Fruit fly (Drosophila melanogaster): Measurements from ENCODE around the gene Cyp28d1.
A peak's percentile ranks its signal among the peaks of the same experiment; 100 is the strongest.

The Cyp28d1 gene

dm6 chr2L:5251150-5251549, 40.9 kb downstream of the Cyp28d1 start:
- no peak for TF ChIP-seq CG8359 (GFP tag; optimal IDR thresholded peaks at IDR 0.05; ENCODE audit: borderline replicate concordance)
- TF ChIP-seq ERR (GFP tag; optimal IDR thresholded peaks at IDR 0.05), result no peak
- no peak for TF ChIP-seq sd (tag; optimal IDR thresholded peaks at IDR 0.05)
- no peak for TF ChIP-seq CG12104 (GFP tag; optimal IDR thresholded peaks at IDR 0.05)
- no peak for TF ChIP-seq Awh (GFP tag; IDR thresholded peaks at IDR 0.05)
- no peak for TF ChIP-seq Taf1 (GFP tag; IDR thresholded peaks at IDR 0.05)

DNA sequence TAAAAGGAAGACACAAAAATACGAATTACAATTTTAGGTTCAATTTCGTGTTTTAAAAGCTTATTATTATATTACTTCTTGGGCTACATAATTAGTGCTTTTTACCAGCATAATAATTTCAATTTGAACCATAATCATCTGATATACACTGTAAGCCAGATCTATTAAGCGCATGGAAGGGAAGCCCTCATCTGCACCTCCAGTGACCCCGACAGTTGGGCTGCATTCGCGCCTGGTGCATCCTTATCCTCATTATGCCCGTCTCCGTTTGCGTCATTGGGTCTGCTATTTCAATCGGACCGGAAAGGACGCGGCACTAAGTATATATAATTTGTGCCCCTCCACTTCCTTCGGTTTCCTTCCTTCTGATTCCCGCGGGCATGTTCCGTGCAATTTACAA, 41.5 kb downstream of the Cyp28d1 start:
- TF ChIP-seq Med (GFP tag) (peak; percentile 54), ssp (GFP tag; IDR thresholded peaks at IDR 0.05) (no peak)

DNA sequence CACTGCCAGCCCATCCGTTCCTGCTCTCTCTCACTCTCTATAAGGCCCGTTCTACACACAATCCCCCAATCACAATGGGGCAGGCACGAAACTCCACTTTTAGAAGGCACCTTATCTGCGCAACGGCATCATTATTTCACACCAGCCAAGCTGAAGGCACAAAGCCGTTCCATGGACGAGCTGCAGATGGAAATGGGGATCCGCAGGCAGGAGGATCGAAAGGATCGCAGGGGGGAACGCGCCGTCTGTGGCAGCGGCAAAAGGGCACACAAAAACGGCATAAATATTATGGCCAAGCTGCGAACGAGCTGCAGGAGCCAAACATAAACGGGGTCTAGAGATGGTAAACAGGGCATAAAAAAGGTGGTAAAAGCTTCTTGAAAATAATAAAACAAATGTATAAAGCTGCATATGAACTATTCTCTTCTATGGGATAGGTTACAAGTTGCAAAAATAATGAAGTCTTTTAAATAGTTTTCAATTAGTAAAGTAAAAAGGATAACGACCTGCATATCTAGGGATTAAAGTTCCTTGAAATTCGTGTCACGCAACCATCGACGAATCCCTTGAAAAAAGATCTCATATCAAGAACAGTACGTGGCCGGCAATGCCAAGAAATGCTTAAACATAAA, 42.3 kb downstream of the Cyp28d1 start:
- TF ChIP-seq lbe (GFP tag; optimal IDR thresholded peaks at IDR 0.05), result peak; percentile 66
- TF ChIP-seq CG8388 (GFP tag; optimal IDR thresholded peaks at IDR 0.05), result no peak
- no peak for TF ChIP-seq aop (GFP tag; IDR thresholded peaks at IDR 0.05)
- no peak for TF ChIP-seq ATbp (GFP tag; optimal IDR thresholded peaks at IDR 0.05)
- no peak for TF ChIP-seq sisA (GFP tag; IDR thresholded peaks at IDR 0.05)
- no peak for TF ChIP-seq Spps (tag; optimal IDR thresholded peaks at IDR 0.05)
- no peak for TF ChIP-seq cg (GFP tag; optimal IDR thresholded peaks at IDR 0.05)
- TF ChIP-seq bsh (GFP tag; optimal IDR thresholded peaks at IDR 0.05), result peak in 1 of 2 experiments; percentile 35
- TF ChIP-seq CG4730 (GFP tag; IDR thresholded peaks at IDR 0.05), result no peak
- no peak for TF ChIP-seq CG7372 (GFP tag; IDR thresholded peaks at IDR 0.05)
- no peak for TF ChIP-seq bbx (GFP tag; IDR thresholded peaks at IDR 0.05; ENCODE audit: partially characterized antibody)
- no peak for TF ChIP-seq CG9932 (GFP tag; IDR thresholded peaks at IDR 0.05)
- TF ChIP-seq CG17361 (GFP tag; IDR thresholded peaks at IDR 0.05), result no peak
- TF ChIP-seq CG12219 (GFP tag; optimal IDR thresholded peaks at IDR 0.05), result no peak
- no peak for TF ChIP-seq CG14710 (tag; optimal IDR thresholded peaks at IDR 0.05)
- no peak for TF ChIP-seq tin (GFP tag; optimal IDR thresholded peaks at IDR 0.05)
- no peak for TF ChIP-seq CG4282 (GFP tag; optimal IDR thresholded peaks at IDR 0.05)
- no peak for TF ChIP-seq CG7839 (tag; optimal IDR thresholded peaks at IDR 0.05)
- peak; percentile 30 for TF ChIP-seq nom (GFP tag; optimal IDR thresholded peaks at IDR 0.05)
- TF ChIP-seq CG9437 (GFP tag; optimal IDR thresholded peaks at IDR 0.05), result no peak
- peak; percentile 27 for TF ChIP-seq Ets65A (GFP tag)
- TF ChIP-seq CG6813 (GFP tag; optimal IDR thresholded peaks at IDR 0.05), result no peak
- TF ChIP-seq Abd-B (GFP tag; optimal IDR thresholded peaks at IDR 0.05), result no peak
- TF ChIP-seq CG9797 (GFP tag; optimal IDR thresholded peaks at IDR 0.05), result no peak
- TF ChIP-seq CG9215 (GFP tag; IDR thresholded peaks at IDR 0.05), result no peak
- no peak for TF ChIP-seq CG10209 (GFP tag; optimal IDR thresholded peaks at IDR 0.05)
- no peak for TF ChIP-seq slou (GFP tag; optimal IDR thresholded peaks at IDR 0.05)
- no peak for TF ChIP-seq odd (GFP tag; optimal IDR thresholded peaks at IDR 0.05)
- TF ChIP-seq sens (GFP tag), result peak; percentile 66
- no peak for TF ChIP-seq NFAT (GFP tag; IDR thresholded peaks at IDR 0.05)
- TF ChIP-seq Deaf1 (tag; optimal IDR thresholded peaks at IDR 0.05), result no peak
- 0 out of 2 replicates have a peak, but pooled peaks have one; percentile 4 for TF ChIP-seq Dref (GFP tag; IDR thresholded peaks at IDR 0.05)
- TF ChIP-seq CG5245 (GFP tag; optimal IDR thresholded peaks at IDR 0.05), result no peak
- TF ChIP-seq CG17802 (tag; optimal IDR thresholded peaks at IDR 0.05), result peak; percentile 74
- TF ChIP-seq fu2 (GFP tag; optimal IDR thresholded peaks at IDR 0.05), result no peak
- TF ChIP-seq Dad (GFP tag; optimal IDR thresholded peaks at IDR 0.05), result no peak
- TF ChIP-seq corto (GFP tag; optimal IDR thresholded peaks at IDR 0.05), result peak; percentile 59
- no peak for TF ChIP-seq CG17186 (GFP tag; optimal IDR thresholded peaks at IDR 0.05)

Measured in whole organism, embryonic.